Fruit fly (Drosophila melanogaster) whole organism, adult: ENCODE results near the gene CG31407.

Experiments
- CG11617 ChIP-seq: fragments of 200-800 bp; sonication (Bioruptor generic); optimal IDR thresholded peaks from 2 replicates; lab custom pipeline; 2017; ENCODE audit warnings: mild to moderate bottlenecking, missing biosample characterization, missing genetic modification reagents, missing genetic modification characterization
- CG12768 ChIP-seq: fragments of 200-800 bp; sonication (Bioruptor generic); optimal IDR thresholded peaks from 2 replicates; lab custom pipeline; 2017; ENCODE audit warnings: missing biosample characterization, missing genetic modification characterization, mild to moderate bottlenecking, moderate library complexity, missing genetic modification reagents
- CG14711 ChIP-seq: fragments of 200-800 bp; sonication (Bioruptor generic); optimal IDR thresholded peaks from 2 replicates; lab custom pipeline; 2018; ENCODE audit warnings: missing biosample characterization, mild to moderate bottlenecking, missing genetic modification characterization, moderate library complexity
- CG1620 ChIP-seq: fragments of 200-800 bp; sonication (Bioruptor generic); optimal IDR thresholded peaks from 2 replicates; lab custom pipeline; 2016; ENCODE audit warnings: missing biosample characterization, missing genetic modification characterization
- CG33017 ChIP-seq: fragments of 200-800 bp; sonication (Bioruptor generic); optimal IDR thresholded peaks from 2 replicates; lab custom pipeline; 2018; ENCODE audit warnings: missing biosample characterization, mild to moderate bottlenecking, missing genetic modification characterization, moderate library complexity
- CG5204 ChIP-seq: fragments of 200-800 bp; sonication (Bioruptor generic); optimal IDR thresholded peaks from 2 replicates; lab custom pipeline; 2016; ENCODE audit warnings: missing biosample characterization, missing genetic modification characterization
- CG7045 ChIP-seq: fragments of 200-800 bp; sonication (Bioruptor generic); optimal IDR thresholded peaks from 2 replicates; lab custom pipeline; 2017; ENCODE audit warnings: missing biosample characterization, mild to moderate bottlenecking, missing genetic modification characterization
- CG7101 ChIP-seq: fragments of 200-800 bp; sonication (Bioruptor generic); optimal IDR thresholded peaks from 2 replicates; lab custom pipeline; 2018; ENCODE audit warnings: missing biosample characterization, mild to moderate bottlenecking, missing genetic modification characterization, moderate library complexity
- Clk ChIP-seq: fragments of 200-800 bp; sonication (Bioruptor generic); optimal IDR thresholded peaks from 2 replicates; lab custom pipeline; 2017; ENCODE audit warnings: missing biosample characterization, missing genetic modification characterization
- Crg-1 ChIP-seq: fragments of 200-800 bp; sonication (Bioruptor generic); optimal IDR thresholded peaks from 2 replicates; lab custom pipeline; 2016; ENCODE audit warnings: missing biosample characterization, missing genetic modification characterization
- Hr96 ChIP-seq: fragments of 200-800 bp; sonication (Bioruptor generic); optimal IDR thresholded peaks from 2 replicates; lab custom pipeline; 2016; ENCODE audit warnings: missing biosample characterization, missing genetic modification characterization
- Mnt ChIP-seq: fragments of 200-800 bp; sonication (Bioruptor generic); optimal IDR thresholded peaks from 2 replicates; lab custom pipeline; 2016; ENCODE audit warnings: missing biosample characterization, mild to moderate bottlenecking, missing genetic modification characterization
- bab1 ChIP-seq: fragments of 200-800 bp; sonication (Bioruptor generic); optimal IDR thresholded peaks from 3 replicates; lab custom pipeline; 2019; ENCODE audit warnings: missing biosample characterization, mild to moderate bottlenecking, missing genetic modification characterization, moderate library complexity
- cic ChIP-seq: fragments of 200-800 bp; sonication (Bioruptor generic); optimal IDR thresholded peaks from 2 replicates; lab custom pipeline; 2017; ENCODE audit warnings: missing biosample characterization, mild to moderate bottlenecking, missing genetic modification characterization, moderate library complexity
- cnc ChIP-seq, 2 experiments: fragments of >200 bp; optimal IDR thresholded peaks; 2 replicates each; lab custom pipeline; 2017
- kay ChIP-seq: fragments of 200-800 bp; sonication (Bioruptor generic); peaks from one replicate; lab custom pipeline; 2016; ENCODE audit warnings: missing biosample characterization, missing genetic modification characterization, borderline replicate concordance
- ovo ChIP-seq: fragments of 200-800 bp; sonication (Bioruptor generic); optimal IDR thresholded peaks from 2 replicates; lab custom pipeline; 2016; ENCODE audit warnings: missing biosample characterization, missing genetic modification characterization
- pad ChIP-seq: fragments of 200-800 bp; sonication (Bioruptor generic); optimal IDR thresholded peaks from 3 replicates; lab custom pipeline; 2017; ENCODE audit warnings: missing biosample characterization, missing genetic modification characterization, mild to moderate bottlenecking, moderate library complexity, missing genetic modification reagents
- tj ChIP-seq: fragments of 200-800 bp; sonication (Bioruptor generic); optimal IDR thresholded peaks from 3 replicates; lab custom pipeline; 2017; ENCODE audit warnings: missing biosample characterization, mild to moderate bottlenecking, missing genetic modification characterization, moderate library complexity
- toe ChIP-seq: fragments of 200-800 bp; sonication (Bioruptor generic); optimal IDR thresholded peaks from 2 replicates; lab custom pipeline; 2016; ENCODE audit warnings: missing biosample characterization, missing genetic modification characterization

CG31407 gene

DNA sequence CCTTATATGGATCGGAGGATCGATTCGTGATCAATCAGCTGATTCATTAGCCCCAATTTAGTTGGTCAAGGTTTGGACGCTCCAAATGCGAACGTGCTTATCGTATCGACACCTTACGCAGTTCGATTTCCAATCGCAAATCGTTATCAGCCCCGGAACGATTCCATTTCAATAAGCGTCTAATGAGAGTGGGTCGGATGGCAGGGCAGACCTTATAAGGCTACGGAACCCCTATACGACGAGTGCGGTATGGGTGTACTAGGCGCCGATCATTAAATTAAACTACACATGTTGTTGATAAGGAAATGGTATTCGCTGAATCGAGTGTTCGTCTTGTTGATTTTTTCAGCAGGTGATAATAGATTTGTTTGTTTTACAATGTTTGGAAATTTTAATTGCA lies 10.8 kb upstream of the CG31407 start:
- TF ChIP-seq toe (GFP tag; lab: Kevin White, UChicago) (no peak), Mnt (peak; percentile 54), Crg-1 (GFP tag; lab: Kevin White, UChicago) (no peak), CG12768 (GFP tag; lab: Kevin White, UChicago) (no peak), CG7045 (GFP tag; lab: Kevin White, UChicago) (no peak), CG7101 (tag; lab: Kevin White, UChicago) (no peak), CG5204 (GFP tag; lab: Kevin White, UChicago) (no peak), pad (GFP tag; lab: Kevin White, UChicago) (no peak), ovo (GFP tag; lab: Kevin White, UChicago) (no peak), cnc (optimal IDR thresholded peaks at IDR 0.05; lab: Kevin White, UChicago) (no peak), CG14711 (tag; lab: Kevin White, UChicago) (no peak), bab1 (GFP tag; lab: Kevin White, UChicago) (no peak), CG1620 (GFP tag; lab: Kevin White, UChicago) (no peak), Clk (GFP tag; lab: Kevin White, UChicago) (no peak), Hr96 (GFP tag; lab: Kevin White, UChicago) (no peak), CG11617 (no peak), kay (GFP tag; lab: Kevin White, UChicago) (no peak), tj (GFP tag; lab: Kevin White, UChicago) (peak; percentile 18), CG33017 (tag; lab: Kevin White, UChicago) (no peak), cic (peak; percentile 78)

dm6 chr3R:10034995-10035446 lies 10.1 kb upstream of the CG31407 start:
- no peak for TF ChIP-seq cnc (optimal IDR thresholded peaks at IDR 0.05; lab: Kevin White, UChicago)
- TF ChIP-seq toe (GFP tag; lab: Kevin White, UChicago): no peak
- no peak for TF ChIP-seq CG11617
- TF ChIP-seq CG7101 (tag; lab: Kevin White, UChicago): no peak
- TF ChIP-seq Hr96 (GFP tag; lab: Kevin White, UChicago): no peak
- no peak for TF ChIP-seq CG14711 (tag; lab: Kevin White, UChicago)
- TF ChIP-seq CG5204 (GFP tag; lab: Kevin White, UChicago): no peak
- TF ChIP-seq ovo (GFP tag; lab: Kevin White, UChicago): no peak
- no peak for TF ChIP-seq bab1 (GFP tag; lab: Kevin White, UChicago)

DNA sequence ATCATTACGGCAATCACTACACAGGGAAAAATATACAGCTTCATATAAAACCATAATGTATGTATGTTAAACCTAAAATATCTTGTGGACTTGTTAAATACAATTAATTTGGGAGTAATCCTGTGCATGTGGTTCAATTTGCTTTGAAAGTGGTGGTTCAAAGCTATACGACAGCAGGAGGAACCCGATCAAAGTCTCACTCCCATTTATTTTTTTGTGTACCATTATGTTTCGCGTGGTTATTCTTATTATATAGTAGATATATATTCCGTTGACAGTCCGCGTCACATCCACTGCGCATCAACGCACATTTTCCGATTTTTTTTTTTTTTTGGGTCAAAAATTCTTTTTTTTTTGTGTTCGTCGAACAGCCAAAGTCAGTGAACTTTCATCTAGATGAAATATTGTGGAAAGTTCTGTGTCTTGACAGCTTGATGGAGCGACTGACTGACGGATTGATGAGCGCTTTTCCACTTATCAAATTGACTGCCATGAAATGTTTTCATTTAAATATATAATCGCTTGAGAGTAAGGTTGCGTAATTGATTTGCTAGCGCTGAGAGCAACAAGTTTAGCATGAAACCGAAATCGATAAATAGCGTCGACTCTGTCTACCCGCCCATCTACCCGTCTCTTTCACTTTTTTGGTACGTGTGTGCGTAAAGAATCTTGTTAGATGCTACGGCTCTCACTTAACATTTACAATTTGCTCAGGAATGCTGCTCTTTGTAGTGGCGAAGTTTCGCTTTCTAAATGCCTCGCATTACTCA lies 8.2 kb upstream of the CG31407 start:
- TF ChIP-seq CG11617 (no peak), CG1620 (GFP tag; lab: Kevin White, UChicago) (no peak), toe (GFP tag; lab: Kevin White, UChicago) (no peak), pad (GFP tag; lab: Kevin White, UChicago) (no peak), CG5204 (GFP tag; lab: Kevin White, UChicago) (no peak), CG7045 (GFP tag; lab: Kevin White, UChicago) (no peak), bab1 (GFP tag; lab: Kevin White, UChicago) (no peak), ovo (GFP tag; lab: Kevin White, UChicago) (no peak), Clk (GFP tag; lab: Kevin White, UChicago) (no peak), cnc (optimal IDR thresholded peaks at IDR 0.05; lab: Kevin White, UChicago) (no peak), cic (no peak), tj (GFP tag; lab: Kevin White, UChicago) (no peak), CG33017 (tag; lab: Kevin White, UChicago) (no peak), kay (GFP tag; lab: Kevin White, UChicago) (no peak), Crg-1 (GFP tag; lab: Kevin White, UChicago) (no peak), CG7101 (tag; lab: Kevin White, UChicago) (no peak), CG14711 (tag; lab: Kevin White, UChicago) (no peak), Mnt (no peak), CG12768 (GFP tag; lab: Kevin White, UChicago) (no peak), Hr96 (GFP tag; lab: Kevin White, UChicago) (no peak)

dm6 chr3R:10031480-10031879 lies 6.5 kb upstream of the CG31407 start:
- TF ChIP-seq CG5204 (GFP tag; lab: Kevin White, UChicago): no peak
- TF ChIP-seq kay (GFP tag; lab: Kevin White, UChicago): peak; percentile 92

dm6 chr3R:10028378-10028777 lies 3.4 kb upstream of the CG31407 start:
- TF ChIP-seq Hr96 (GFP tag; lab: Kevin White, UChicago) (no peak), pad (GFP tag; lab: Kevin White, UChicago) (no peak), kay (GFP tag; lab: Kevin White, UChicago) (no peak), cic (no peak), Crg-1 (GFP tag; lab: Kevin White, UChicago) (no peak), Mnt (no peak), CG11617 (no peak), tj (GFP tag; lab: Kevin White, UChicago) (no peak), ovo (GFP tag; lab: Kevin White, UChicago) (no peak), toe (GFP tag; lab: Kevin White, UChicago) (no peak), CG7101 (tag; lab: Kevin White, UChicago) (no peak), CG5204 (GFP tag; lab: Kevin White, UChicago) (no peak)
